Worm (Caenorhabditis elegans) whole organism, L4 larva: Measurements from ENCODE around the gene acr-5.
A peak's percentile ranks its signal among the peaks of the same experiment; 100 is the strongest.

Experiments used
- F10B5.3 ChIP-seq: sonication (generic microtip); optimal IDR thresholded peaks from 2 replicates; lab custom pipeline; 2016; ENCODE audit warnings: mild to moderate bottlenecking, missing genetic modification characterization, missing compliant biosample characterization
- Y105C5A.15 ChIP-seq: fragments of 200-800 bp; sonication (Bioruptor generic); IDR thresholded peaks from 2 replicates; pipeline ENCODE4 v1.3.6; 2022; ENCODE audit warnings: missing genetic modification characterization, missing compliant biosample characterization
- Y48G9A.11 ChIP-seq: fragments of 200-800 bp; sonication (Bioruptor generic); IDR thresholded peaks from 2 replicates; pipeline ENCODE4 v1.3.6; 2022; ENCODE audit warnings: missing genetic modification reagents, missing genetic modification characterization, missing compliant biosample characterization
- Y5F2A.4 ChIP-seq: fragments of 200-800 bp; sonication (Bioruptor generic); optimal IDR thresholded peaks from 2 replicates; lab custom pipeline; 2018; ENCODE audit warnings: mild to moderate bottlenecking, missing genetic modification characterization, missing compliant biosample characterization
- Y75B8A.6 ChIP-seq: fragments of 200-800 bp; sonication (Bioruptor generic); IDR thresholded peaks from 2 replicates; pipeline ENCODE4 v1.3.6; 2022; ENCODE audit warnings: missing genetic modification reagents, missing genetic modification characterization, missing compliant biosample characterization
- ama-1 ChIP-seq: fragments of 150-350 bp; optimal IDR thresholded peaks from 2 replicates; lab custom pipeline; 2014; ENCODE audit warnings: inconsistent platforms, mixed read lengths
- attf-4 ChIP-seq: sonication (generic microtip); optimal IDR thresholded peaks from 3 replicates; lab custom pipeline; 2017; ENCODE audit warnings: missing biosample characterization, missing genetic modification characterization
- ceh-82 ChIP-seq: sonication (generic microtip); optimal IDR thresholded peaks from 2 replicates; lab custom pipeline; 2017; ENCODE audit warnings: missing biosample characterization, missing genetic modification characterization
- daf-8 ChIP-seq: fragments of 200-800 bp; sonication (Bioruptor generic); IDR thresholded peaks from 2 replicates; pipeline ENCODE4 v1.3.6; 2022; ENCODE audit warnings: missing genetic modification characterization, missing compliant biosample characterization
- dmd-6 ChIP-seq: fragments of 200-800 bp; sonication (Bioruptor generic); IDR thresholded peaks from 2 replicates; pipeline ENCODE4 v1.3.6; 2022; ENCODE audit warnings: missing genetic modification reagents, missing genetic modification characterization, missing compliant biosample characterization
- dpl-1 ChIP-seq: fragments of 150-350 bp; optimal IDR thresholded peaks from 2 replicates; lab custom pipeline; 2014; ENCODE audit warnings: missing biosample characterization, missing genetic modification reagents, missing genetic modification characterization
- duxl-1 ChIP-seq: sonication (generic microtip); optimal IDR thresholded peaks from 2 replicates; lab custom pipeline; 2016; ENCODE audit warnings: mild to moderate bottlenecking, missing genetic modification characterization, moderate library complexity, missing compliant biosample characterization; ENCODE audit not compliant: poor library complexity
- egl-27 ChIP-seq: sonication (generic microtip); optimal IDR thresholded peaks from 3 replicates; lab custom pipeline; 2017; ENCODE audit warnings: missing biosample characterization, missing genetic modification reagents, missing genetic modification characterization
- egl-43 ChIP-seq: fragments of 200-800 bp; sonication (Bioruptor generic); IDR thresholded peaks from 2 replicates; pipeline ENCODE4 v1.3.6; 2022; ENCODE audit warnings: missing genetic modification reagents, missing genetic modification characterization, missing compliant biosample characterization
- gei-8 ChIP-seq: fragments of 200-800 bp; sonication (Bioruptor generic); optimal IDR thresholded peaks from 2 replicates; lab custom pipeline; 2018; ENCODE audit warnings: mild to moderate bottlenecking, missing genetic modification characterization, missing compliant biosample characterization
- hif-1 ChIP-seq, 2 experiments: sonication (generic microtip); optimal IDR thresholded peaks; 2 replicates each; lab custom pipeline; 2016 to 2017; ENCODE audit warnings: missing compliant biosample characterization in 2 of 2, missing genetic modification characterization in 2 of 2, missing genetic modification reagents in 2 of 2, missing genotype in 2 of 2, mild to moderate bottlenecking in 1 of 2
- hlh-11 ChIP-seq: fragments of 200-800 bp; sonication (Bioruptor generic); optimal IDR thresholded peaks from 2 replicates; lab custom pipeline; 2018; ENCODE audit warnings: mild to moderate bottlenecking, missing genetic modification characterization, missing compliant biosample characterization
- hlh-30 ChIP-seq: sonication (generic microtip); optimal IDR thresholded peaks from 2 replicates; lab custom pipeline; 2017; ENCODE audit warnings: antibody characterized with exemption, mild to moderate bottlenecking, missing genetic modification characterization, missing compliant biosample characterization; ENCODE audit not compliant: insufficient read depth
- hmg-1.1 ChIP-seq: fragments of 200-800 bp; sonication (Bioruptor generic); IDR thresholded peaks from 2 replicates; pipeline ENCODE4 v1.3.6; 2022; ENCODE audit warnings: missing genetic modification reagents, missing genetic modification characterization, missing compliant biosample characterization
- lin-13 ChIP-seq: fragments of 150-350 bp; optimal IDR thresholded peaks from 2 replicates; lab custom pipeline; 2014; ENCODE audit warnings: missing biosample characterization, missing genetic modification reagents, missing genetic modification characterization
- lin-38 ChIP-seq: fragments of 200-800 bp; sonication (Bioruptor generic); IDR thresholded peaks from 2 replicates; pipeline ENCODE4 v1.3.6; 2022; ENCODE audit warnings: missing genetic modification reagents, missing genetic modification characterization, missing compliant biosample characterization
- lsy-2 ChIP-seq, 2 experiments: fragments of 150-350 bp in 1 of 2; sonication (generic microtip) in 1 of 2; optimal IDR thresholded peaks; 2 replicates each; lab custom pipeline; 2014 to 2017; ENCODE audit warnings: missing biosample characterization in 2 of 2, missing genetic modification characterization in 2 of 2
- madf-5 ChIP-seq, 2 experiments: fragments of 200-800 bp; sonication (Bioruptor generic); IDR thresholded peaks; 2 replicates each; pipeline ENCODE4 v1.3.6; 2022; ENCODE audit warnings: missing compliant biosample characterization in 2 of 2, missing genetic modification characterization in 2 of 2
- mep-1 ChIP-seq: fragments of 150-350 bp; sonication (generic microtip); optimal IDR thresholded peaks from 3 replicates; lab custom pipeline; 2014; ENCODE audit warnings: missing biosample characterization, missing genetic modification characterization
- mxl-3 ChIP-seq: fragments of 200-800 bp; sonication (Bioruptor generic); optimal IDR thresholded peaks from 2 replicates; lab custom pipeline; 2018; ENCODE audit warnings: mild to moderate bottlenecking, missing genetic modification characterization, missing compliant biosample characterization
- nhr-237 ChIP-seq: sonication (generic microtip); optimal IDR thresholded peaks from 2 replicates; lab custom pipeline; 2017; ENCODE audit warnings: missing biosample characterization, missing genetic modification characterization
- nhr-25 ChIP-seq: sonication (generic microtip); optimal IDR thresholded peaks from 2 replicates; lab custom pipeline; 2017; ENCODE audit warnings: missing genetic modification characterization, mild to moderate bottlenecking, missing compliant biosample characterization, antibody characterized with exemption, moderate library complexity, borderline replicate concordance; ENCODE audit not compliant: insufficient read depth
- nhr-28 ChIP-seq: fragments of 150-350 bp; optimal IDR thresholded peaks from 2 replicates; lab custom pipeline; 2014; ENCODE audit warnings: missing biosample characterization, missing genetic modification characterization
- pqm-1 ChIP-seq: sonication (generic microtip); optimal IDR thresholded peaks from 2 replicates; lab custom pipeline; 2017; ENCODE audit warnings: missing biosample characterization, missing genetic modification characterization
- sdz-12 ChIP-seq: fragments of 200-800 bp; sonication (Bioruptor generic); optimal IDR thresholded peaks from 2 replicates; lab custom pipeline; 2018; ENCODE audit warnings: mild to moderate bottlenecking, missing genetic modification characterization, missing compliant biosample characterization
- unc-130 ChIP-seq: sonication (generic microtip); optimal IDR thresholded peaks from 2 replicates; lab custom pipeline; 2016; ENCODE audit warnings: missing genetic modification reagents, missing genetic modification characterization, missing compliant biosample characterization
- unc-62 ChIP-seq, 3 experiments: fragments of 150-350 bp in 1 of 3; sonication (generic microtip); optimal IDR thresholded peaks in 2 of 3; peaks in 1 of 3; 1 replicate in 1 of 3; 2 replicates in 2 of 3; lab custom pipeline; 2014 to 2017; ENCODE audit warnings: missing biosample characterization in 3 of 3, missing genetic modification characterization in 3 of 3, missing genetic modification reagents in 3 of 3, missing genotype in 1 of 3
- vab-7 ChIP-seq: fragments of 200-800 bp; sonication (Bioruptor generic); IDR thresholded peaks from 2 replicates; pipeline ENCODE4 v1.3.6; 2022; ENCODE audit warnings: missing genetic modification reagents, missing genetic modification characterization, missing compliant biosample characterization
- zfp-2 ChIP-seq: sonication (generic microtip); optimal IDR thresholded peaks from 2 replicates; lab custom pipeline; 2016; ENCODE audit warnings: mild to moderate bottlenecking, missing genetic modification characterization, missing compliant biosample characterization
- zfp-3 ChIP-seq: fragments of 200-800 bp; sonication (Bioruptor generic); conservative IDR thresholded peaks from 2 replicates; pipeline ENCODE4 v1.3.6; 2022; ENCODE audit warnings: missing genetic modification reagents, missing genetic modification characterization, missing compliant biosample characterization
- zip-11 ChIP-seq: fragments of 200-800 bp; sonication (Bioruptor generic); IDR thresholded peaks from 2 replicates; pipeline ENCODE4 v1.3.6; 2022; ENCODE audit warnings: missing genetic modification characterization, missing compliant biosample characterization
- ztf-11 ChIP-seq: fragments of 150-350 bp; optimal IDR thresholded peaks from 2 replicates; lab custom pipeline; 2014; ENCODE audit warnings: missing biosample characterization, missing genetic modification characterization
- ztf-7 ChIP-seq: fragments of 150-350 bp; optimal IDR thresholded peaks from 2 replicates; lab custom pipeline; 2014; ENCODE audit warnings: missing biosample characterization, missing genetic modification characterization

Gene acr-5

DNA sequence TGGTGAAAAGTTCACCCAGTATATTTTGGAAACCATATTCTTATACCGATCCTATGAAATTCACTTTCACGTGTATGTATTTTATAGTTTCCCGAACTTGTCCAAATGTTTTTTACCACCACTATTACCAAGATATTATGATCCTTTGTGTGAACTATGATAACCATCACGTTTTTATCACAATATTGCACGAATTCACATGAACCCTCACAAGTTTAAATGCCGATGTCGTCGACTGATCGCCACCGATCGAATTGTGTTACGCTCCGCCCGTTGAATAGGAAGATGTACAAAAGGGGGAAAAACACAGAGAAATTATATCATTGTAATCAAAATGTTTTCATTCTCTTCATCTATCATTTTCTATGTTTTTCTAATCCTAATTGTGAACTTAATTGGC is 6.2 kb downstream of the acr-5 start:
- TF ChIP-seq ztf-11 (tag; lab: Kevin White, UChicago) (no peak), hlh-30 (peak; percentile 48), unc-130 (no peak), lin-38 (no peak), madf-5 (GFP tag; IDR thresholded peaks at IDR 0.05; lab: Robert Waterston, UW) (no peak), Y75B8A.6 (no peak), dpl-1 (GFP tag; lab: Kevin White, UChicago) (no peak), F10B5.3 (no peak), Y105C5A.15 (GFP tag; lab: Robert Waterston, UW) (no peak), hlh-11 (peak; percentile 5), lsy-2 (tag; optimal IDR thresholded peaks at IDR 0.05; lab: Kevin White, UChicago) (no peak), sdz-12 (no peak), ama-1 (lab: Kevin White, UChicago) (no peak), mxl-3 (peak; percentile 28), nhr-25 (tag; lab: Kevin White, UChicago) (no peak), Y5F2A.4 (GFP tag; lab: Kevin White, UChicago) (no peak), hmg-1.1 (GFP tag; lab: Robert Waterston, UW) (no peak), nhr-237 (tag; lab: Kevin White, UChicago) (no peak), zip-11 (no peak), gei-8 (GFP tag; lab: Kevin White, UChicago) (no peak), egl-43 (GFP tag; lab: Robert Waterston, UW) (no peak), nhr-28 (tag; lab: Kevin White, UChicago) (peak; percentile 77), daf-8 (GFP tag; lab: Robert Waterston, UW) (no peak), zfp-2 (no peak), duxl-1 (tag; lab: Kevin White, UChicago) (no peak), ceh-82 (tag; lab: Kevin White, UChicago) (no peak)

DNA sequence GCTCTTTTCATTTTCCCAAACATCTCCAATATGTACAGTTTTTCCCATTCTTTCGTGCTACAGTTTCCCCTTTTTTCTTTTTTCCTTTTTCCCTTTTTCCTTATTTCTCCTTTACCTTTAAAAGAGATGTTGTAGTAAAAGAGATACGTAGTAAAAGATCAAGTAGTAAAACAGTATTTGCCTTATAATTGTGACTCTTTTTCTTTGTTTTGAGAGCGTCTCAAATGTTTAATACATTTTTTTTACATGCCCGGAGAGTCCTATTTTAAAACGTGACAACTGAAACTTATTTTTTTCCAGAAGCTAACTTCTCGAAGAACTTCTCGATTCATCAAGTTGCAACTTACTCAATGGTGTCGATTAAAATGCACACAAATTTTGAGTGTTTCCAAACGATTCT is 6.7 kb downstream of the acr-5 start, which contains the start of gene F23F12.12:
F23F12.12 (plus strand) TSS at position 301 of the 400 bp plus-strand sequence.
- TF ChIP-seq hif-1 (tag; optimal IDR thresholded peaks at IDR 0.05; lab: Kevin White, UChicago) = no peak
- no peak for TF ChIP-seq unc-62 (GFP tag; optimal IDR thresholded peaks at IDR 0.05 in 1 of 2; lab: Kevin White, UChicago)
- TF ChIP-seq unc-62 (tag; optimal IDR thresholded peaks at IDR 0.05; lab: Kevin White, UChicago) = no peak
- TF ChIP-seq zfp-3 (GFP tag; lab: Robert Waterston, UW) = no peak
- no peak for TF ChIP-seq pqm-1
- no peak for TF ChIP-seq lin-13
- no peak for TF ChIP-seq vab-7 (GFP tag; lab: Robert Waterston, UW)
- TF ChIP-seq ceh-82 (tag; lab: Kevin White, UChicago) = no peak
- TF ChIP-seq egl-27 = no peak
- no peak for TF ChIP-seq dmd-6
- no peak for TF ChIP-seq attf-4 (tag; lab: Kevin White, UChicago)
- TF ChIP-seq mep-1 (tag; lab: Kevin White, UChicago) = no peak
- TF ChIP-seq ztf-7 (tag; lab: Kevin White, UChicago) = no peak

DNA sequence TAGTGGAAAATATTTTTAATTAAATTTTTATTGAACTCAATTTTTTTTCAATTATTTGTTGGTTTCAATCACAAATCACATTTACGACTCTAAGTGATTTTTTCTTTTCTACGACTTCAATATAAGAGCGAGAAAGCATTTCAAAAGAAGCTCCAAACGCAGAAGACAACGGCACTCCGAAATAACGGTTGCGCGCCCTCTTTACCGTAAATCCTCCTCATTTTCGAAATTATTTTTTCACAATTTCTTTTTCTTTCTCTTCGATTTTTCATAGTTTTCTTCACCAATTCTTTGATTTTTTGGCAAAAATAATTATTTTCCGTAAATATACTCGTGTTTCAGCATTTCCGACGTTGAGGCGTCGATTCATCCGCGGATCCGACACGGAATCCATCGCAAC is 10.4 kb downstream of the acr-5 start:
- peak; percentile 95 for TF ChIP-seq Y48G9A.11 (GFP tag; lab: Robert Waterston, UW)
